Fruit fly (Drosophila melanogaster) whole organism, embryonic: ENCODE data around the gene MCU.

Source experiments
- Ada2b ChIP-seq: fragments of 200-800 bp; sonication (Bioruptor generic); IDR thresholded peaks from 2 replicates; pipeline ENCODE4 v1.3.6; 2022; ENCODE audit warnings: missing biosample characterization, missing genetic modification characterization
- BtbVII ChIP-seq: fragments of 200-800 bp; sonication (Bioruptor generic); optimal IDR thresholded peaks from 3 replicates; lab custom pipeline; 2017; ENCODE audit warnings: missing biosample characterization, mild to moderate bottlenecking, missing genetic modification characterization
- CG11093 ChIP-seq: fragments of 200-800 bp; sonication (Bioruptor generic); IDR thresholded peaks from 3 replicates; pipeline ENCODE4 v1.3.6; 2022; ENCODE audit warnings: missing biosample characterization, missing genetic modification characterization
- CG11504 ChIP-seq: fragments of 200-800 bp; sonication (Bioruptor generic); optimal IDR thresholded peaks from 3 replicates; lab custom pipeline; 2019; ENCODE audit warnings: missing biosample characterization, mild to moderate bottlenecking, missing genetic modification characterization, moderate library complexity
- CG12104 ChIP-seq: fragments of 200-800 bp; sonication (Bioruptor generic); optimal IDR thresholded peaks from 3 replicates; lab custom pipeline; 2016; ENCODE audit warnings: missing biosample characterization, missing genetic modification characterization
- CG1233 ChIP-seq: fragments of 200-800 bp; sonication (Bioruptor generic); optimal IDR thresholded peaks from 4 replicates; lab custom pipeline; 2018; ENCODE audit warnings: missing biosample characterization, mild to moderate bottlenecking, missing genetic modification characterization
- CG13775 ChIP-seq: fragments of 200-800 bp; sonication (Bioruptor generic); optimal IDR thresholded peaks from 3 replicates; lab custom pipeline; 2017; ENCODE audit warnings: missing biosample characterization, mild to moderate bottlenecking, missing genetic modification characterization
- CG1603 ChIP-seq: fragments of 200-800 bp; sonication (Bioruptor generic); optimal IDR thresholded peaks from 2 replicates; lab custom pipeline; 2019; ENCODE audit warnings: missing biosample characterization, mild to moderate bottlenecking, missing genetic modification characterization, moderate library complexity
- CG17361 ChIP-seq: fragments of 200-800 bp; sonication (Bioruptor generic); IDR thresholded peaks from 3 replicates; pipeline ENCODE4 v1.3.6; 2022; ENCODE audit warnings: missing biosample characterization, missing genetic modification characterization
- CG17385 ChIP-seq: fragments of 200-800 bp; sonication (Bioruptor generic); optimal IDR thresholded peaks from 3 replicates; lab custom pipeline; 2018; ENCODE audit warnings: missing biosample characterization, mild to moderate bottlenecking, missing genetic modification characterization
- CG17802 ChIP-seq: fragments of 200-800 bp; sonication (Bioruptor generic); optimal IDR thresholded peaks from 2 replicates; lab custom pipeline; 2018; ENCODE audit warnings: missing biosample characterization, mild to moderate bottlenecking, missing genetic modification characterization, moderate library complexity
- CG18599 ChIP-seq: fragments of 200-800 bp; sonication (Bioruptor generic); optimal IDR thresholded peaks from 3 replicates; lab custom pipeline; 2017; ENCODE audit warnings: missing biosample characterization, missing genetic modification characterization, mild to moderate bottlenecking, moderate library complexity, missing genetic modification reagents
- CG2120 ChIP-seq: fragments of 200-800 bp; sonication (Bioruptor generic); optimal IDR thresholded peaks from 3 replicates; lab custom pipeline; 2016; ENCODE audit warnings: missing biosample characterization, missing genetic modification characterization
- CG2129 ChIP-seq: fragments of 200-800 bp; sonication (Bioruptor generic); IDR thresholded peaks from 2 replicates; pipeline ENCODE4 v1.3.6; 2022; ENCODE audit warnings: missing biosample characterization, missing genetic modification characterization; ENCODE audit not compliant: partially characterized antibody
- CG30020 ChIP-seq: fragments of 200-800 bp; optimal IDR thresholded peaks from 2 replicates; lab custom pipeline; 2019; ENCODE audit warnings: missing biosample characterization, mild to moderate bottlenecking, missing genetic modification characterization, moderate library complexity
- CG34224 ChIP-seq: fragments of 200-800 bp; sonication (Bioruptor generic); IDR thresholded peaks from 3 replicates; pipeline ENCODE4 v1.3.6; 2022; ENCODE audit warnings: missing biosample characterization, missing genetic modification characterization; ENCODE audit not compliant: partially characterized antibody
- CG7987 ChIP-seq: fragments of 200-800 bp; sonication (Bioruptor generic); optimal IDR thresholded peaks from 2 replicates; lab custom pipeline; 2018; ENCODE audit warnings: missing biosample characterization, mild to moderate bottlenecking, missing genetic modification characterization, moderate library complexity
- Dad ChIP-seq: fragments of 200-800 bp; sonication (Bioruptor generic); optimal IDR thresholded peaks from 3 replicates; lab custom pipeline; 2016; ENCODE audit warnings: missing biosample characterization, missing genetic modification characterization
- Elba2 ChIP-seq: fragments of 200-800 bp; sonication (Bioruptor generic); optimal IDR thresholded peaks from 3 replicates; lab custom pipeline; 2016; ENCODE audit warnings: missing biosample characterization, missing genetic modification characterization
- Ets65A ChIP-seq: fragments of 200-800 bp; sonication (Bioruptor generic); peaks from one replicate; lab custom pipeline; 2016; ENCODE audit warnings: missing biosample characterization, missing genetic modification characterization
- Fer3 ChIP-seq: fragments of 200-800 bp; sonication (Bioruptor generic); optimal IDR thresholded peaks from 2 replicates; lab custom pipeline; 2018; ENCODE audit warnings: missing biosample characterization, mild to moderate bottlenecking, missing genetic modification characterization, moderate library complexity
- Hr39 ChIP-seq: fragments of >200 bp; optimal IDR thresholded peaks from 2 replicates; lab custom pipeline; 2017
- Hr51 ChIP-seq, 2 experiments: fragments of 200-800 bp; sonication (Bioruptor generic); optimal IDR thresholded peaks; 2 replicates in 1 of 2; 3 replicates in 1 of 2; lab custom pipeline; 2016 to 2018; ENCODE audit warnings: missing biosample characterization in 2 of 2, missing genetic modification characterization in 2 of 2, mild to moderate bottlenecking in 1 of 2, moderate library complexity in 1 of 2
- Hr78 ChIP-seq, 2 experiments: fragments of 200-800 bp in 1 of 2; fragments of >200 bp in 1 of 2; sonication (Bioruptor generic) in 1 of 2; optimal IDR thresholded peaks; 2 replicates each; lab custom pipeline; 2017 to 2019; ENCODE audit warnings: missing biosample characterization in 2 of 2, missing genetic modification characterization in 2 of 2, mild to moderate bottlenecking in 1 of 2, moderate library complexity in 1 of 2
- Jarid2 ChIP-seq: fragments of 200-800 bp; sonication (Bioruptor generic); optimal IDR thresholded peaks from 3 replicates; lab custom pipeline; 2017; ENCODE audit warnings: mild to moderate bottlenecking, missing biosample characterization, missing genetic modification reagents, missing genetic modification characterization
- Med ChIP-seq: fragments of 200-800 bp; sonication (Bioruptor generic); peaks from one replicate; lab custom pipeline; 2016; ENCODE audit warnings: missing biosample characterization, missing genetic modification characterization, mild to moderate bottlenecking, inconsistent platforms, moderate library complexity
- Usf ChIP-seq: fragments of 200-800 bp; sonication (Bioruptor generic); optimal IDR thresholded peaks from 2 replicates; lab custom pipeline; 2017; ENCODE audit warnings: missing genotype, missing biosample characterization, missing genetic modification characterization
- Vsx1 ChIP-seq: fragments of 200-800 bp; sonication (Bioruptor generic); optimal IDR thresholded peaks from 2 replicates; lab custom pipeline; 2017; ENCODE audit warnings: missing biosample characterization, mild to moderate bottlenecking, missing genetic modification characterization, missing genetic modification reagents
- ab ChIP-seq: fragments of 200-800 bp; sonication (Bioruptor generic); optimal IDR thresholded peaks from 2 replicates; lab custom pipeline; 2016; ENCODE audit warnings: missing biosample characterization, missing genetic modification characterization
- ara ChIP-seq: fragments of 200-800 bp; sonication (Bioruptor generic); IDR thresholded peaks from 2 replicates; pipeline ENCODE4 v1.3.6; 2022; ENCODE audit warnings: missing biosample characterization, missing genetic modification characterization
- bab2 ChIP-seq: fragments of 200-800 bp; sonication (Bioruptor generic); optimal IDR thresholded peaks from 2 replicates; lab custom pipeline; 2016; ENCODE audit warnings: missing biosample characterization, missing genetic modification characterization
- bsh ChIP-seq, 2 experiments: fragments of 200-800 bp; sonication (Bioruptor generic); optimal IDR thresholded peaks; 2 replicates each; lab custom pipeline; 2017 to 2018; ENCODE audit warnings: mild to moderate bottlenecking in 2 of 2, missing biosample characterization in 2 of 2, missing genetic modification characterization in 2 of 2, moderate library complexity in 1 of 2
- cad ChIP-seq: fragments of >200 bp; optimal IDR thresholded peaks from 2 replicates; lab custom pipeline; 2017; ENCODE audit warnings: missing biosample characterization, missing genetic modification characterization
- eyg ChIP-seq: fragments of 200-800 bp; sonication (Bioruptor generic); optimal IDR thresholded peaks from 3 replicates; lab custom pipeline; 2016; ENCODE audit warnings: missing biosample characterization, missing genetic modification characterization
- fd102C ChIP-seq: fragments of 200-800 bp; sonication (Bioruptor generic); optimal IDR thresholded peaks from 2 replicates; lab custom pipeline; 2018; ENCODE audit warnings: missing biosample characterization, mild to moderate bottlenecking, missing genetic modification characterization, moderate library complexity
- gcm ChIP-seq: fragments of 200-800 bp; sonication (Bioruptor generic); optimal IDR thresholded peaks from 2 replicates; lab custom pipeline; 2019; ENCODE audit warnings: missing biosample characterization, mild to moderate bottlenecking, missing genetic modification characterization, moderate library complexity
- gem ChIP-seq: fragments of 200-800 bp; sonication (Bioruptor generic); optimal IDR thresholded peaks from 2 replicates; lab custom pipeline; 2019; ENCODE audit warnings: missing biosample characterization, mild to moderate bottlenecking, missing genetic modification characterization, moderate library complexity
- grau ChIP-seq: fragments of 200-800 bp; optimal IDR thresholded peaks from 3 replicates; lab custom pipeline; 2019; ENCODE audit warnings: missing biosample characterization, mild to moderate bottlenecking, missing genetic modification characterization, moderate library complexity
- kay ChIP-seq: fragments of 200-800 bp; sonication (Bioruptor generic); optimal IDR thresholded peaks from 2 replicates; lab custom pipeline; 2016; ENCODE audit warnings: missing biosample characterization, missing genetic modification characterization
- ken ChIP-seq: fragments of 200-800 bp; sonication (Bioruptor generic); IDR thresholded peaks from 3 replicates; pipeline ENCODE4 v1.3.6; 2022; ENCODE audit warnings: missing biosample characterization, missing genetic modification characterization
- nmo ChIP-seq: fragments of 200-800 bp; sonication (Bioruptor generic); optimal IDR thresholded peaks from 2 replicates; lab custom pipeline; 2018; ENCODE audit warnings: missing biosample characterization, mild to moderate bottlenecking, missing genetic modification characterization, moderate library complexity
- oc ChIP-seq: fragments of 200-800 bp; sonication (Bioruptor generic); optimal IDR thresholded peaks from 2 replicates; lab custom pipeline; 2018; ENCODE audit warnings: missing biosample characterization, mild to moderate bottlenecking, missing genetic modification characterization, moderate library complexity
- p53 ChIP-seq: fragments of 200-800 bp; sonication (Bioruptor generic); optimal IDR thresholded peaks from 2 replicates; lab custom pipeline; 2016; ENCODE audit warnings: missing biosample characterization, missing genetic modification characterization
- pan ChIP-seq, 4 experiments: fragments of >200 bp in 3 of 4; fragments of 200-800 bp in 1 of 4; sonication (Bioruptor generic) in 1 of 4; optimal IDR thresholded peaks in 3 of 4; IDR thresholded peaks in 1 of 4; 2 replicates each; pipeline versions ENCODE4 v1.3.6 to Lab custom; 2017 to 2022; ENCODE audit warnings: missing biosample characterization in 2 of 4, missing genetic modification characterization in 2 of 4, mixed read lengths in 1 of 4
- pnt ChIP-seq: fragments of 200-800 bp; sonication (Bioruptor generic); optimal IDR thresholded peaks from 3 replicates; lab custom pipeline; 2016; ENCODE audit warnings: missing biosample characterization, missing genetic modification characterization
- psq ChIP-seq: fragments of 200-800 bp; sonication (Bioruptor generic); optimal IDR thresholded peaks from 2 replicates; lab custom pipeline; 2017; ENCODE audit warnings: missing biosample characterization, missing genetic modification characterization
- sens ChIP-seq: fragments of 200-800 bp; sonication (Bioruptor generic); peaks from one replicate; lab custom pipeline; 2016; ENCODE audit warnings: missing biosample characterization, missing genetic modification characterization
- vvl ChIP-seq: fragments of 200-800 bp; sonication (Bioruptor generic); IDR thresholded peaks from 2 replicates; pipeline ENCODE4 v1.3.6; 2022; ENCODE audit warnings: missing biosample characterization, missing genetic modification characterization

Gene MCU

dm6 chr3L:6552968-6553402, 2.4 kb downstream of the MCU start (continued):
- peak; percentile 17 for TF ChIP-seq CG17802 (tag; lab: Kevin White, UChicago)
- TF ChIP-seq ab, result no peak
- peak; percentile 64 for TF ChIP-seq Dad (GFP tag; lab: Kevin White, UChicago)
- peak; percentile 77 for TF ChIP-seq gcm (GFP tag; lab: Kevin White, UChicago)
- peak; percentile 88 for TF ChIP-seq nmo
- TF ChIP-seq Jarid2, result peak; percentile 19
- peak; percentile 87 for TF ChIP-seq Ada2b
- TF ChIP-seq psq (GFP tag; lab: Kevin White, UChicago), result peak; percentile 29
- TF ChIP-seq bab2, result peak; percentile 82
- peak; percentile 89 for TF ChIP-seq Fer3 (tag; lab: Kevin White, UChicago)
- TF ChIP-seq CG34224 (GFP tag; lab: Robert Waterston, UW), result no peak
- TF ChIP-seq CG12104 (GFP tag; lab: Kevin White, UChicago), result peak; percentile 70
- TF ChIP-seq p53 (GFP tag; lab: Kevin White, UChicago), result no peak
- TF ChIP-seq CG18599 (GFP tag; lab: Kevin White, UChicago), result peak; percentile 90
- peak in 1 of 2 experiments; percentile 84 for TF ChIP-seq bsh (GFP tag; optimal IDR thresholded peaks at IDR 0.05; lab: Kevin White, UChicago)
- peak; percentile 52 for TF ChIP-seq pnt (GFP tag; lab: Kevin White, UChicago)
- no peak for TF ChIP-seq Hr39
- no peak for TF ChIP-seq CG2129 (GFP tag; lab: Robert Waterston, UW)
- TF ChIP-seq CG13775 (GFP tag; lab: Kevin White, UChicago), result peak; percentile 77
- peak; percentile 10 for TF ChIP-seq Usf (GFP tag; lab: Kevin White, UChicago)
- TF ChIP-seq CG11093 (GFP tag; lab: Robert Waterston, UW), result peak; percentile 84
- TF ChIP-seq CG17385 (GFP tag; lab: Kevin White, UChicago), result peak; percentile 85
- TF ChIP-seq Elba2 (GFP tag; lab: Kevin White, UChicago), result no peak
- peak; percentile 88 for TF ChIP-seq kay
- TF ChIP-seq CG7987 (GFP tag; lab: Kevin White, UChicago), result peak; percentile 81
- peak; percentile 75 for TF ChIP-seq ara (GFP tag; lab: Robert Waterston, UW)
- no peak for TF ChIP-seq cad (GFP tag; lab: Kevin White, UChicago)
- TF ChIP-seq fd102C (GFP tag; lab: Kevin White, UChicago), result no peak
- peak; percentile 30 for TF ChIP-seq CG30020

- TF ChIP-seq pan (optimal IDR thresholded peaks at IDR 0.05; lab: Kevin White, UChicago), result no peak
- no peak for TF ChIP-seq pan (GFP tag; optimal IDR thresholded peaks at IDR 0.05 in 1 of 2, IDR thresholded peaks at IDR 0.05 in 1 of 2)
- TF ChIP-seq BtbVII (GFP tag; lab: Kevin White, UChicago), result no peak
- peak; percentile 28; the same call in 1 of the 2 replicates for TF ChIP-seq vvl
- TF ChIP-seq Med, result peak; percentile 49
- peak; percentile 8 for TF ChIP-seq grau (tag; lab: Kevin White, UChicago)
- TF ChIP-seq Hr78 (GFP tag; optimal IDR thresholded peaks at IDR 0.05; lab: Kevin White, UChicago), result no peak
- peak; percentile 17 for TF ChIP-seq CG1603 (tag; lab: Kevin White, UChicago)
- no peak for TF ChIP-seq CG1233 (GFP tag; lab: Kevin White, UChicago)
- TF ChIP-seq CG17361 (GFP tag; lab: Robert Waterston, UW), result 0 out of 3 replicates have a peak, but pooled peaks have one; percentile 15
- TF ChIP-seq Vsx1, result no peak
- TF ChIP-seq gem, result peak; percentile 6
- TF ChIP-seq eyg (GFP tag; lab: Kevin White, UChicago), result no peak
- TF ChIP-seq Ets65A, result peak; percentile 37
- TF ChIP-seq Hr51 (GFP tag; optimal IDR thresholded peaks at IDR 0.05; lab: Kevin White, UChicago), result peak in 1 of 2 experiments; percentile 12
- 0 out of 3 replicates have a peak, but pooled peaks have one; percentile 23 for TF ChIP-seq ken
- peak; percentile 68 for TF ChIP-seq oc (tag; lab: Kevin White, UChicago)
- TF ChIP-seq CG11504 (tag; lab: Kevin White, UChicago), result peak; percentile 17
- TF ChIP-seq sens (GFP tag; lab: Kevin White, UChicago), result peak; percentile 65
- peak; percentile 6 for TF ChIP-seq nmo
- TF ChIP-seq CG2120, result peak; percentile 5
Observed at dm6 chr3L:6554056-6554739, 3.7 kb downstream of the MCU start.
